Worm (Caenorhabditis elegans): ENCODE measurements around the gene Y41E3.8.

ce11 chrIV:14985019-14985418 lies 43.8 kb downstream of the Y41E3.8 start:
- no peak for TF ChIP-seq ama-1 (optimal IDR thresholded peaks at IDR 0.05)
- no peak for TF ChIP-seq ceh-13 (GFP tag; optimal IDR thresholded peaks at IDR 0.05)
